Fruit fly (Drosophila melanogaster) whole organism, embryonic: Measurements from ENCODE around the gene Pif1B.
A peak's percentile ranks its signal among the peaks of the same experiment; 100 is the strongest.

Experiments
- Abd-B ChIP-seq: fragments of 200-800 bp; sonication (Bioruptor generic); optimal IDR thresholded peaks from 2 replicates; lab custom pipeline; 2018; ENCODE audit warnings: missing biosample characterization, mild to moderate bottlenecking, missing genetic modification characterization, moderate library complexity
- Atf-2 ChIP-seq: fragments of 200-800 bp; sonication (Bioruptor generic); optimal IDR thresholded peaks from 2 replicates; lab custom pipeline; 2016; ENCODE audit warnings: missing biosample characterization, missing genetic modification characterization
- CG10209 ChIP-seq: fragments of 200-800 bp; sonication (Bioruptor generic); optimal IDR thresholded peaks from 3 replicates; lab custom pipeline; 2017; ENCODE audit warnings: missing biosample characterization, mild to moderate bottlenecking, missing genetic modification characterization, missing genetic modification reagents
- CG10267 ChIP-seq: fragments of 200-800 bp; sonication (Bioruptor generic); optimal IDR thresholded peaks from 2 replicates; lab custom pipeline; 2018; ENCODE audit warnings: missing biosample characterization, mild to moderate bottlenecking, missing genetic modification characterization, moderate library complexity
- CG10366 ChIP-seq: fragments of 200-800 bp; sonication (Bioruptor generic); IDR thresholded peaks from 2 replicates; pipeline ENCODE4 v1.3.6; 2022; ENCODE audit warnings: missing biosample characterization, missing genetic modification characterization
- CG10431 ChIP-seq: fragments of 200-800 bp; sonication (Bioruptor generic); optimal IDR thresholded peaks from 3 replicates; lab custom pipeline; 2018; ENCODE audit warnings: missing biosample characterization, mild to moderate bottlenecking, missing genetic modification characterization
- CG10543 ChIP-seq: fragments of 200-800 bp; sonication (Bioruptor generic); optimal IDR thresholded peaks from 3 replicates; lab custom pipeline; 2017; ENCODE audit warnings: missing biosample characterization, mild to moderate bottlenecking, missing genetic modification characterization, moderate library complexity
- CG13296 ChIP-seq: fragments of 200-800 bp; sonication (Bioruptor generic); optimal IDR thresholded peaks from 3 replicates; lab custom pipeline; 2018; ENCODE audit warnings: missing biosample characterization, mild to moderate bottlenecking, missing genetic modification characterization
- CG14014 ChIP-seq: fragments of 200-800 bp; sonication (Bioruptor generic); IDR thresholded peaks from 2 replicates; pipeline ENCODE4 v1.3.6; 2022; ENCODE audit warnings: missing biosample characterization, missing genetic modification characterization
- CG14667 ChIP-seq: fragments of 200-800 bp; sonication (Bioruptor generic); IDR thresholded peaks from 2 replicates; pipeline ENCODE4 v1.3.6; 2022; ENCODE audit warnings: missing biosample characterization, missing genetic modification characterization
- CG5180 ChIP-seq: fragments of 200-800 bp; sonication (Bioruptor generic); optimal IDR thresholded peaks from 3 replicates; lab custom pipeline; 2017; ENCODE audit warnings: missing biosample characterization, missing genetic modification characterization, mild to moderate bottlenecking, moderate library complexity, missing genetic modification reagents
- CG5245 ChIP-seq: fragments of 200-800 bp; sonication (Bioruptor generic); optimal IDR thresholded peaks from 3 replicates; lab custom pipeline; 2016; ENCODE audit warnings: missing biosample characterization, missing genetic modification characterization
- CG6175 ChIP-seq: fragments of 200-800 bp; sonication (Bioruptor generic); IDR thresholded peaks from 3 replicates; pipeline ENCODE4 v1.3.6; 2022; ENCODE audit warnings: missing biosample characterization, missing genetic modification characterization
- CG7556 ChIP-seq: fragments of 200-800 bp; sonication (Bioruptor generic); optimal IDR thresholded peaks from 2 replicates; lab custom pipeline; 2017; ENCODE audit warnings: missing biosample characterization, mild to moderate bottlenecking, missing genetic modification characterization
- CG7987 ChIP-seq: fragments of 200-800 bp; sonication (Bioruptor generic); optimal IDR thresholded peaks from 2 replicates; lab custom pipeline; 2018; ENCODE audit warnings: missing biosample characterization, mild to moderate bottlenecking, missing genetic modification characterization, moderate library complexity
- CG8290 ChIP-seq, 3 experiments: fragments of 200-800 bp; sonication (Bioruptor generic); optimal IDR thresholded peaks; 2 replicates each; lab custom pipeline; 2016 to 2019; ENCODE audit warnings: missing biosample characterization in 3 of 3, missing genetic modification characterization in 3 of 3, mild to moderate bottlenecking in 2 of 3, moderate library complexity in 1 of 3
- CG8359 ChIP-seq: fragments of 200-800 bp; sonication (Bioruptor generic); optimal IDR thresholded peaks from 2 replicates; lab custom pipeline; 2017; ENCODE audit warnings: missing biosample characterization, mild to moderate bottlenecking, missing genetic modification characterization, borderline replicate concordance
- CG9609 ChIP-seq: fragments of 200-800 bp; sonication (Bioruptor generic); optimal IDR thresholded peaks from 3 replicates; lab custom pipeline; 2016; ENCODE audit warnings: missing biosample characterization, missing genetic modification characterization
- CG9932 ChIP-seq: fragments of 200-800 bp; sonication (Bioruptor generic); IDR thresholded peaks from 2 replicates; pipeline ENCODE4 v1.3.6; 2022; ENCODE audit warnings: missing biosample characterization, missing genetic modification characterization
- ERR ChIP-seq: fragments of 200-800 bp; sonication (Bioruptor generic); optimal IDR thresholded peaks from 2 replicates; lab custom pipeline; 2016; ENCODE audit warnings: missing biosample characterization, missing genetic modification characterization
- Elba2 ChIP-seq: fragments of 200-800 bp; sonication (Bioruptor generic); optimal IDR thresholded peaks from 3 replicates; lab custom pipeline; 2016; ENCODE audit warnings: missing biosample characterization, missing genetic modification characterization
- Gug ChIP-seq: fragments of 200-800 bp; sonication (Bioruptor generic); IDR thresholded peaks from 4 replicates; pipeline ENCODE4 v1.3.6; 2022; ENCODE audit warnings: missing biosample characterization, missing genetic modification characterization
- Hmr ChIP-seq: fragments of 200-800 bp; sonication (Bioruptor generic); optimal IDR thresholded peaks from 3 replicates; lab custom pipeline; 2017; ENCODE audit warnings: mild to moderate bottlenecking, missing biosample characterization, missing genetic modification reagents, missing genetic modification characterization
- MBD-R2 ChIP-seq: fragments of 200-800 bp; sonication (Bioruptor generic); IDR thresholded peaks from 2 replicates; pipeline ENCODE4 v1.3.6; 2022; ENCODE audit warnings: missing biosample characterization, missing genetic modification characterization
- MESR4 ChIP-seq: fragments of 200-800 bp; sonication (Bioruptor generic); optimal IDR thresholded peaks from 2 replicates; lab custom pipeline; 2018; ENCODE audit warnings: missing biosample characterization, mild to moderate bottlenecking, missing genetic modification characterization, moderate library complexity
- Myb ChIP-seq: fragments of 200-800 bp; sonication (Bioruptor generic); optimal IDR thresholded peaks from 2 replicates; lab custom pipeline; 2016; ENCODE audit warnings: missing biosample characterization, missing genetic modification characterization
- NFAT ChIP-seq: fragments of 200-800 bp; sonication (Bioruptor generic); IDR thresholded peaks from 2 replicates; pipeline ENCODE4 v1.3.6; 2022; ENCODE audit warnings: missing biosample characterization, missing genetic modification characterization
- Poxn ChIP-seq: fragments of 200-800 bp; sonication (Bioruptor generic); IDR thresholded peaks from 2 replicates; pipeline ENCODE4 v1.3.6; 2022; ENCODE audit warnings: missing biosample characterization, missing genetic modification characterization
- Ssrp ChIP-seq: fragments of 200-800 bp; sonication (Bioruptor generic); optimal IDR thresholded peaks from 2 replicates; lab custom pipeline; 2018; ENCODE audit warnings: missing biosample characterization, mild to moderate bottlenecking, missing genetic modification characterization, moderate library complexity
- ap ChIP-seq: fragments of 200-800 bp; sonication (Bioruptor generic); IDR thresholded peaks from 2 replicates; pipeline ENCODE4 v1.3.6; 2022; ENCODE audit warnings: missing biosample characterization, missing genetic modification characterization
- cas ChIP-seq: fragments of 200-800 bp; sonication (Bioruptor generic); IDR thresholded peaks from 2 replicates; pipeline ENCODE4 v1.3.6; 2022; ENCODE audit warnings: missing biosample characterization, missing genetic modification characterization
- gro ChIP-seq: fragments of 200-800 bp; sonication (Bioruptor generic); optimal IDR thresholded peaks from 2 replicates; lab custom pipeline; 2016; ENCODE audit warnings: missing biosample characterization, missing genetic modification characterization
- her ChIP-seq: fragments of 200-800 bp; sonication (Bioruptor generic); optimal IDR thresholded peaks from 2 replicates; lab custom pipeline; 2016; ENCODE audit warnings: missing biosample characterization, missing genetic modification characterization
- hth ChIP-seq: fragments of >200 bp; optimal IDR thresholded peaks from 2 replicates; lab custom pipeline; 2017; ENCODE audit warnings: inconsistent platforms
- ind ChIP-seq: fragments of 200-800 bp; sonication (Bioruptor generic); optimal IDR thresholded peaks from 3 replicates; lab custom pipeline; 2016; ENCODE audit warnings: missing biosample characterization, missing genetic modification characterization
- jing ChIP-seq: fragments of 200-800 bp; sonication (Bioruptor generic); optimal IDR thresholded peaks from 2 replicates; lab custom pipeline; 2018; ENCODE audit warnings: missing biosample characterization, mild to moderate bottlenecking, missing genetic modification characterization
- klu ChIP-seq: fragments of 200-800 bp; sonication (Bioruptor generic); IDR thresholded peaks from 2 replicates; pipeline ENCODE4 v1.3.6; 2022; ENCODE audit warnings: missing biosample characterization, missing genetic modification characterization
- lov ChIP-seq, 2 experiments: fragments of 200-800 bp in 1 of 2; fragments of >200 bp in 1 of 2; sonication (Bioruptor generic) in 1 of 2; IDR thresholded peaks in 1 of 2; optimal IDR thresholded peaks in 1 of 2; 2 replicates in 1 of 2; 3 replicates in 1 of 2; pipeline versions ENCODE4 v1.3.6 to Lab custom; 2017 to 2022; ENCODE audit warnings: missing biosample characterization in 1 of 2, missing genetic modification characterization in 1 of 2
- mam ChIP-seq: fragments of 200-800 bp; sonication (Bioruptor generic); optimal IDR thresholded peaks from 3 replicates; lab custom pipeline; 2016; ENCODE audit warnings: missing biosample characterization, missing genetic modification characterization
- nerfin-2 ChIP-seq: fragments of 200-800 bp; sonication (Bioruptor generic); IDR thresholded peaks from 2 replicates; pipeline ENCODE4 v1.3.6; 2022; ENCODE audit warnings: missing biosample characterization, missing genetic modification characterization; ENCODE audit not compliant: partially characterized antibody
- oc ChIP-seq: fragments of 200-800 bp; sonication (Bioruptor generic); optimal IDR thresholded peaks from 2 replicates; lab custom pipeline; 2018; ENCODE audit warnings: missing biosample characterization, mild to moderate bottlenecking, missing genetic modification characterization, moderate library complexity
- ro ChIP-seq: fragments of 200-800 bp; sonication (Bioruptor generic); IDR thresholded peaks from 2 replicates; pipeline ENCODE4 v1.3.6; 2022; ENCODE audit warnings: missing biosample characterization, missing genetic modification characterization
- sens ChIP-seq: fragments of 200-800 bp; sonication (Bioruptor generic); peaks from one replicate; lab custom pipeline; 2016; ENCODE audit warnings: missing biosample characterization, missing genetic modification characterization
- slp2 ChIP-seq: fragments of 200-800 bp; sonication (Bioruptor generic); optimal IDR thresholded peaks from 2 replicates; lab custom pipeline; 2016; ENCODE audit warnings: missing biosample characterization, missing genetic modification characterization
- so ChIP-seq: fragments of 200-800 bp; sonication (Bioruptor generic); IDR thresholded peaks from 3 replicates; pipeline ENCODE4 v1.3.6; 2022; ENCODE audit warnings: missing biosample characterization, missing genetic modification characterization
- sob ChIP-seq: fragments of 200-800 bp; sonication (Bioruptor generic); IDR thresholded peaks from 2 replicates; pipeline ENCODE4 v1.3.6; 2022; ENCODE audit warnings: missing biosample characterization, missing genetic modification characterization
- tll ChIP-seq, 2 experiments: fragments of 200-800 bp in 1 of 2; fragments of >200 bp in 1 of 2; sonication (Bioruptor generic) in 1 of 2; optimal IDR thresholded peaks; 2 replicates each; lab custom pipeline; 2017 to 2019; ENCODE audit warnings: missing biosample characterization in 2 of 2, missing genetic modification characterization in 2 of 2, mild to moderate bottlenecking in 1 of 2, moderate library complexity in 1 of 2
- wdn ChIP-seq: fragments of 200-800 bp; sonication (Bioruptor generic); IDR thresholded peaks from 2 replicates; pipeline ENCODE4 v1.3.6; 2022; ENCODE audit warnings: missing biosample characterization, missing genetic modification characterization
- zfh1 ChIP-seq: fragments of 200-800 bp; sonication (Bioruptor generic); IDR thresholded peaks from 3 replicates; pipeline ENCODE4 v1.3.6; 2022; ENCODE audit warnings: missing biosample characterization, missing genetic modification characterization

Gene Pif1B

dm6 chr3R:8812342-8812966 is 11.5 kb upstream of the Pif1B start (continued):
- no peak for TF ChIP-seq CG10431 (GFP tag; lab: Kevin White, UChicago)
- peak; percentile 20 for TF ChIP-seq CG10267 (tag; lab: Kevin White, UChicago)
- no peak for TF ChIP-seq ap (GFP tag; lab: Robert Waterston, UW)
- TF ChIP-seq so (GFP tag; lab: Robert Waterston, UW), result no peak
- no peak for TF ChIP-seq her (GFP tag; lab: Kevin White, UChicago)
- peak; percentile 18 for TF ChIP-seq Myb (GFP tag; lab: Kevin White, UChicago)
- TF ChIP-seq Abd-B, result peak; percentile 39
- TF ChIP-seq ro (GFP tag; lab: Robert Waterston, UW), result no peak
- TF ChIP-seq CG10366, result peak; percentile 63
- peak; percentile 22 for TF ChIP-seq CG9609 (GFP tag; lab: Kevin White, UChicago)
- no peak for TF ChIP-seq hth (lab: Kevin White, UChicago)
- peak; percentile 57; the same call in 2 of the 3 replicates for TF ChIP-seq zfh1 (GFP tag; lab: Robert Waterston, UW)
- no peak for TF ChIP-seq ERR
- TF ChIP-seq sens (GFP tag; lab: Kevin White, UChicago), result peak; percentile 92
- peak; percentile 14; the same call in 1 of the 2 replicates for TF ChIP-seq cas (GFP tag; lab: Robert Waterston, UW)
- TF ChIP-seq slp2 (GFP tag; lab: Kevin White, UChicago), result peak; percentile 17
- peak; percentile 73 for TF ChIP-seq CG9932 (GFP tag; lab: Robert Waterston, UW)
- peak; percentile 27 for TF ChIP-seq jing (GFP tag; lab: Kevin White, UChicago)
- TF ChIP-seq CG14667 (GFP tag; lab: Robert Waterston, UW), result 0 out of 2 replicates have a peak, but pooled peaks have one; percentile 28
- TF ChIP-seq oc (tag; lab: Kevin White, UChicago), result peak; percentile 70
- peak; percentile 40 for TF ChIP-seq CG13296 (GFP tag; lab: Kevin White, UChicago)
- TF ChIP-seq Elba2 (GFP tag; lab: Kevin White, UChicago), result no peak
- TF ChIP-seq mam (GFP tag; lab: Kevin White, UChicago), result peak; percentile 28
- TF ChIP-seq ind (GFP tag; lab: Kevin White, UChicago), result peak; percentile 46
- no peak for TF ChIP-seq gro
- TF ChIP-seq Ssrp (tag; lab: Kevin White, UChicago), result peak; percentile 19
- TF ChIP-seq MESR4 (GFP tag; lab: Kevin White, UChicago), result no peak
- TF ChIP-seq wdn (GFP tag; lab: Robert Waterston, UW), result 0 out of 2 replicates have a peak, but pooled peaks have one; percentile 24
- TF ChIP-seq CG7556 (GFP tag; lab: Kevin White, UChicago), result no peak
- peak; percentile 31 for TF ChIP-seq CG10543 (GFP tag; lab: Kevin White, UChicago)
- TF ChIP-seq CG5245 (GFP tag; lab: Kevin White, UChicago), result no peak
- peak; percentile 55; the same call in 1 of the 2 replicates for TF ChIP-seq CG14014 (GFP tag; lab: Robert Waterston, UW)
- TF ChIP-seq Poxn (GFP tag; lab: Robert Waterston, UW), result no peak
- peak; percentile 60 for TF ChIP-seq NFAT (GFP tag; lab: Robert Waterston, UW)
- no peak for TF ChIP-seq tll (GFP tag; optimal IDR thresholded peaks at IDR 0.05; lab: Kevin White, UChicago)
- no peak for TF ChIP-seq CG6175
- no peak for TF ChIP-seq CG7987 (GFP tag; lab: Kevin White, UChicago)
- peak; percentile 39; the same call in 2 of the 4 replicates for TF ChIP-seq Gug (GFP tag; lab: Robert Waterston, UW)
- no peak for TF ChIP-seq CG8290 (GFP tag; optimal IDR thresholded peaks at IDR 0.05; lab: Kevin White, UChicago)
- TF ChIP-seq CG8290 (tag; optimal IDR thresholded peaks at IDR 0.05; lab: Kevin White, UChicago), result peak in 1 of 2 experiments; percentile 23
- TF ChIP-seq nerfin-2 (GFP tag; lab: Robert Waterston, UW), result no peak
- no peak for TF ChIP-seq CG5180 (GFP tag; lab: Kevin White, UChicago)
- 0 out of 2 replicates have a peak, but pooled peaks have one; percentile 27 for TF ChIP-seq klu (GFP tag; lab: Robert Waterston, UW)
- no peak for TF ChIP-seq Hmr (GFP tag; lab: Kevin White, UChicago)
- no peak for TF ChIP-seq CG10209 (GFP tag; lab: Kevin White, UChicago)
- TF ChIP-seq MBD-R2 (GFP tag; lab: Robert Waterston, UW), result 0 out of 2 replicates have a peak, but pooled peaks have one; percentile 11
- no peak for TF ChIP-seq CG8359
- TF ChIP-seq sob, result peak; percentile 33; the same call in 1 of the 2 replicates
- TF ChIP-seq lov (optimal IDR thresholded peaks at IDR 0.05; lab: Kevin White, UChicago), result no peak
- no peak; the same call in 2 of the 3 replicates for TF ChIP-seq lov (GFP tag; IDR thresholded peaks at IDR 0.05; lab: Robert Waterston, UW)
- peak; percentile 42 for TF ChIP-seq Atf-2 (GFP tag; lab: Kevin White, UChicago)
